Fruit fly (Drosophila melanogaster): ENCODE results near the gene CG44153.

CG44153 gene

dm6 chr2L:10143334-10143733 lies 36.7 kb downstream of the CG44153 start:
- TF ChIP-seq psq (optimal IDR thresholded peaks at IDR 0.05) (no peak), insv (optimal IDR thresholded peaks at IDR 0.05) (no peak), Sin3A (optimal IDR thresholded peaks at IDR 0.05) (no peak), Myc (optimal IDR thresholded peaks at IDR 0.05) (no peak), h (optimal IDR thresholded peaks at IDR 0.05) (no peak)

DNA sequence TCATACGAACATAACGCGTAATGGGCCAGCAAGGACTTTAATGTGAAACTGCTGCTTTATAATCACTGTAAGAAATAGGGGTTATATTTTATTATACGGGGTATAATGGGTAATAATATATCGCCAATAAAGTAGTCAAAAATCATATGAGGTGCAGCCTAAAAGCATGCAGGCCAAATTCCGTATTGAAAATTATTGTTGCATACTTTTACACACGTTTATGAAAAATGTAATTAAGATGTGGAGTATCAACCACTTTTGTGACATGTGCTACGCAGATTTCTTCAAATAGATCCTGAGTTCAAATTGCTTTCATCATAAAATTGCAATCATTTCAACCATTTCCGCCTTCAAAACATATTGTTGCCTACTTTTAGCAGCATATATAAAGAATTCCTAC lies 49.3 kb downstream of the CG44153 start:
- TF ChIP-seq ttk (optimal IDR thresholded peaks at IDR 0.05) = no peak

- TF ChIP-seq psq (optimal IDR thresholded peaks at IDR 0.05) (no peak), insv (optimal IDR thresholded peaks at IDR 0.05) (no peak), Sin3A (optimal IDR thresholded peaks at IDR 0.05) (no peak), ttk (optimal IDR thresholded peaks at IDR 0.05) (no peak), Myc (optimal IDR thresholded peaks at IDR 0.05) (no peak), h (optimal IDR thresholded peaks at IDR 0.05) (no peak)
Measured at dm6 chr2L:10123963-10124362, 56.1 kb downstream of the CG44153 start.

DNA sequence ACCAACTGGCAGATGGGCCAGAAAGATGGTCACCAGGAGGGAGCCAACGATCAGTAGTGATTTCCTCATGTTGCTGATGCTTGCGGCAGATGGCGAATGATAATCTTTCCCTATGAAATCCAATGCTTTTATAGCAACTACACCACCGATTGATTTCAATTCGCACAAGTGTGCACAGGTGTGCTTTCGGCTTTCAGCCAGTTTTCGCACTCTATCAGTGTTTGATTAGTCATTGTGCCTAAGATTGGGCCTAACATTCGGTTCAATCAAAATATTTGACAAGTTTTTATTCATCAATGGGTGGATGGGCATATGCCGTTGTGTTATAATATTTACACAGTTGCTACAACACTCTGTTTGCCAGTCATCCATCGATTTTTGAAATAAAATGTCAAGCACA lies 57.4 kb downstream of the CG44153 start, which contains the start of gene CG13135:
Gene CG13135, minus strand, starts transcription at position 101 of the 400 bp plus-strand sequence.
- TF ChIP-seq psq (optimal IDR thresholded peaks at IDR 0.05) = no peak

dm6 chr2L:10108749-10109148 lies 71.3 kb downstream of the CG44153 start:
- no peak for TF ChIP-seq ttk (optimal IDR thresholded peaks at IDR 0.05)
- no peak for TF ChIP-seq psq (optimal IDR thresholded peaks at IDR 0.05)
- TF ChIP-seq Myc (optimal IDR thresholded peaks at IDR 0.05) = no peak
- TF ChIP-seq Sin3A (optimal IDR thresholded peaks at IDR 0.05) = no peak
- TF ChIP-seq h (optimal IDR thresholded peaks at IDR 0.05) = no peak
- TF ChIP-seq insv (optimal IDR thresholded peaks at IDR 0.05) = no peak

dm6 chr2L:10096127-10096526 lies 83.9 kb downstream of the CG44153 start:
- no peak for TF ChIP-seq Myc (optimal IDR thresholded peaks at IDR 0.05)

DNA sequence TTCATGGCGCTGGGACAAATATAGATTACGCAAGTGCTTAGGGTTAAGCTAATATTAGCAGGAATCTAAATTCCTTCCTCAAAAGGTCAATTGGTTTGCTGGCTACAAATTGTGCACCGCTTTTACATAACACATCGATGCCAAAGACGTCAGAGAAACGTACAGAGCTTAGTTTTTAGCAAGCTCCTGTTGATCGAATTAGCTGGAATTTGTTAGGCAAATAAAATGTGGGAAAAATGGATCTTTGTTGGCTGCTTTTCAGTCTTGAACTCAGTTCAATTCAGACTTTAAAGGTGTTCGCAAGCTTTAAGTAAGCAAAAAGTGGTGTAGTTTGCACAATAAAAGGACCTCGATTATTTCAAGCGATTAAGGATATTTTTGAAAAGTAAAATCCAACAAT lies 86.3 kb downstream of the CG44153 start, which contains the start of gene CG34109:
Gene CG34109, plus strand, starts transcription at position 301 of the 400 bp plus-strand sequence.
- no peak for TF ChIP-seq Myc (optimal IDR thresholded peaks at IDR 0.05)
- TF ChIP-seq psq (optimal IDR thresholded peaks at IDR 0.05) = no peak
- no peak for TF ChIP-seq Sin3A (optimal IDR thresholded peaks at IDR 0.05)
- no peak for TF ChIP-seq h (optimal IDR thresholded peaks at IDR 0.05)
- no peak for TF ChIP-seq ttk (optimal IDR thresholded peaks at IDR 0.05)
- no peak for TF ChIP-seq insv (optimal IDR thresholded peaks at IDR 0.05)

- no peak for TF ChIP-seq ttk (optimal IDR thresholded peaks at IDR 0.05)
- TF ChIP-seq Myc (optimal IDR thresholded peaks at IDR 0.05) = no peak
- TF ChIP-seq insv (optimal IDR thresholded peaks at IDR 0.05) = no peak
- TF ChIP-seq h (optimal IDR thresholded peaks at IDR 0.05) = no peak
- no peak for TF ChIP-seq Sin3A (optimal IDR thresholded peaks at IDR 0.05)
- TF ChIP-seq psq (optimal IDR thresholded peaks at IDR 0.05) = no peak
Measured at dm6 chr2L:10092289-10092688, 87.8 kb downstream of the CG44153 start, which contains the start of gene CG13133. Gene CG13133, minus strand, starts transcription at chr2L:10092389.

DNA sequence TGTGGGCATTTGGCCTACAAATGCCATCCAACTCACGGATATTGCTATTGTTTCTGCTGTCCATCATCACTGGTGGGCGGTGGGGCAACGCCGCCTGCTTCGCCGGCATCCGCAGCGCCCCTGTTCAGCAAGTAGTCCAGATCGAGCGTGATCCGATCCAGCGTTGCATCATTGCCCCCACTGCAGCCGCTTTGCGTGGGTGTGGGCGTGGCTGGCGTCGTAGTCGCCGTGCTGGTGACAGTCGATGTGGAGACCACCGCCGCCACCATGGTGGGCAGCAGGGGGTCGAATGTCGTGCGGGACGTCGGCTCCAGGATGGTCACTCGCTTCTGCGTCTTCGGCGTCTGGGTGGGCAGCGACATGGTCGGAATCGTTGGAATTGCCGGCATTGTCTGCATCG lies 115.3 kb downstream of the CG44153 start:
- TF ChIP-seq insv (optimal IDR thresholded peaks at IDR 0.05) (no peak), Myc (optimal IDR thresholded peaks at IDR 0.05) (no peak), Sin3A (optimal IDR thresholded peaks at IDR 0.05) (no peak), psq (optimal IDR thresholded peaks at IDR 0.05) (no peak), h (optimal IDR thresholded peaks at IDR 0.05) (no peak), ttk (optimal IDR thresholded peaks at IDR 0.05) (no peak)

- TF ChIP-seq ttk (optimal IDR thresholded peaks at IDR 0.05) (no peak), Myc (optimal IDR thresholded peaks at IDR 0.05) (no peak)
Measured at dm6 chr2L:10061276-10061675, 118.8 kb downstream of the CG44153 start.

DNA sequence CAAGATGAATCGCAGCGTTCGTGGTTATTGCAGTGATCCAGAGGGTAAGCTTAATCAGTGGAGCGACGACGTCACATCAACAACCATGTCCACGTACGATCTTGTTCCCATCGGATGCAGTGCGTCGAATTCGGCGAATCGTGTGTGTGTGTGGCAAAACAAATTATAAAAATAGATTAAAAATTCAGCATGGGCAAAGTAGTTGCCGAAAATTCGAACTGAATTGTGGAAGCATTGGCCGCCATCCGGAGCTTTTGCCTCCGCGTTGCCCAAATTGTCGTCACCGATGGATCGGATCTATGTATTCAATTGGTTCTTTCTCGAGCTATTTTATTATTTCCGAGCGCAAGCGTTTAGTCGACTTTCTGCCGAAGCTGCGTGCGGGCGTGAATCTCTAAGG lies 119.5 kb downstream of the CG44153 start, which contains the start of gene Spn31A:
Gene Spn31A, plus strand, starts transcription at position 301 of the 400 bp plus-strand sequence.
- TF ChIP-seq insv (optimal IDR thresholded peaks at IDR 0.05) (no peak), h (optimal IDR thresholded peaks at IDR 0.05) (no peak), psq (optimal IDR thresholded peaks at IDR 0.05) (no peak), Myc (optimal IDR thresholded peaks at IDR 0.05) (no peak), ttk (optimal IDR thresholded peaks at IDR 0.05) (no peak), Sin3A (optimal IDR thresholded peaks at IDR 0.05) (no peak)

DNA sequence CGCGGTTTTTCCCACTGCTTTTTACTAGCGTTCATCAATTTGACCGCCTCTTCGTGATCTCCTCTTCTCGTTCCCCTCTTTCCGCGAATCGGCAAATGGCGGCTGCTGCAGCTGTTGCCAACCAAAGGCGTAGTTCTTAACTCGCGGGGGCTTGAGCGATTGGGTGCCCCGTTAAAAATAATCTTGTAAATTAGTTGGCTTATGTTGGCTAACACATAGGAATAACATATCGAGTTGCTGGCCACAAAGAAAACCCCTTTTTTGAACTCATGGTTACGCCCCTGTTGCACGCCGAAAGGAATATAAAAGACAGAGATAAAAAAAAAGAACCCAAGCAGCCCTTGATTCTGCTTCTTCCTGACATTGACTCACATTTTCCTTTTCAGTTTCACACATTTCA lies 122.8 kb downstream of the CG44153 start:
- TF ChIP-seq ttk (optimal IDR thresholded peaks at IDR 0.05) (no peak), Myc (optimal IDR thresholded peaks at IDR 0.05) (no peak), Sin3A (optimal IDR thresholded peaks at IDR 0.05) (no peak), psq (optimal IDR thresholded peaks at IDR 0.05) (no peak), insv (optimal IDR thresholded peaks at IDR 0.05) (no peak)

dm6 chr2L:10056705-10057104 lies 123.4 kb downstream of the CG44153 start, which contains the start of gene Pen:
Gene Pen, plus strand, starts transcription at chr2L:10056900.
- no peak for TF ChIP-seq ttk (optimal IDR thresholded peaks at IDR 0.05)
- no peak for TF ChIP-seq psq (optimal IDR thresholded peaks at IDR 0.05)
- TF ChIP-seq Sin3A (optimal IDR thresholded peaks at IDR 0.05) = no peak
- TF ChIP-seq insv (optimal IDR thresholded peaks at IDR 0.05) = no peak
- no peak for TF ChIP-seq Myc (optimal IDR thresholded peaks at IDR 0.05)

- TF ChIP-seq psq (optimal IDR thresholded peaks at IDR 0.05) = no peak
Measured at dm6 chr2L:10053583-10054263, 126.3 kb downstream of the CG44153 start, which contains the start of gene Cpr31A. Gene Cpr31A, plus strand, starts transcription at chr2L:10054213.
